Worm (Caenorhabditis elegans): ENCODE measurements around the gene dgn-3.
"Not testable (repeated sequence)": the region's sequence is repeated elsewhere in the genome, so short reads cannot be mapped to it uniquely, and the experiment has no call there.

The dgn-3 gene

ce11 chrX:1729558-1729957 is at the start of gene dgn-3:
dgn-3 (plus strand) TSS chrX:1729858.
- no peak for TF ChIP-seq aly-2 (tag; optimal IDR thresholded peaks at IDR 0.05)
- no peak for TF ChIP-seq ceh-28 (tag; optimal IDR thresholded peaks at IDR 0.05)
- no peak for TF ChIP-seq egl-5 (tag; optimal IDR thresholded peaks at IDR 0.05)
- no peak for TF ChIP-seq nhr-77 (tag; optimal IDR thresholded peaks at IDR 0.05)
- no peak for TF ChIP-seq sea-2 (GFP tag; optimal IDR thresholded peaks at IDR 0.05)
- no peak for TF ChIP-seq zag-1 (tag; optimal IDR thresholded peaks at IDR 0.05)
- no peak for TF ChIP-seq nfya-1 (tag; optimal IDR thresholded peaks at IDR 0.05; ENCODE audit: insufficient read depth)
- TF ChIP-seq ama-1 (optimal IDR thresholded peaks at IDR 0.05) = no peak
- TF ChIP-seq ztf-11 (tag; optimal IDR thresholded peaks at IDR 0.05) = no peak
- no peak for TF ChIP-seq jun-1 (tag; optimal IDR thresholded peaks at IDR 0.05)
- TF ChIP-seq eor-1 (tag; optimal IDR thresholded peaks at IDR 0.05) = no peak
- TF ChIP-seq ceh-9 (tag; optimal IDR thresholded peaks at IDR 0.05) = no peak

ce11 chrX:1682558-1682957 is 47.1 kb upstream of the dgn-3 start, which contains the start of gene meg-4:
meg-4 (plus strand) TSS chrX:1682954.
- TF ChIP-seq elt-2 (tag; optimal IDR thresholded peaks at IDR 0.05) = no peak
- TF ChIP-seq lin-15B (tag; optimal IDR thresholded peaks at IDR 0.05) = no peak
- no peak for TF ChIP-seq nhr-67 (tag; optimal IDR thresholded peaks at IDR 0.05)
- no peak for TF ChIP-seq nhr-237 (tag; optimal IDR thresholded peaks at IDR 0.05)
- TF ChIP-seq lsy-12 (tag; optimal IDR thresholded peaks at IDR 0.05) = no peak
- TF ChIP-seq nhr-23 (tag; optimal IDR thresholded peaks at IDR 0.05) = no peak

DNA sequence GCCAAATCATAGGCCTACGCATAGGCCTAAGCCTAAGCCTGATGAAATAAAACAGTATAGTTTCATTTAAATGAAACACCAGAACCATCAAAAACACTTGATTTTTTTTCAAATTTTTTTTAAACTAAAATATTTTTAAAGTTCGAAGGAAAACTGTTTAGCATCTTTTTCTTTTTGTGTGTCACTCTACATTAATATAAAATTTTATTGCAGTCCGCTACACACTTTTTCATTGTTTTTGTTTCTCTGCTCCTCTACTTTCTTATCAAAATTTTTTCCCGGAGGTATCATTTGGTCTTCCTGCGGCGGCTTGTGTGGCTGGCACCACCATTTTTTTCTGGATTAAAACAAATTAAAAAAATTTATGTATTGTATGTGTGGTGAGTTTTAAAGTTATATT is 42.6 kb upstream of the dgn-3 start, which contains the start of gene C36C9.11:
Gene C36C9.11 (plus strand): TSS at position 301 of the 400 bp plus-strand sequence.
- not testable (repeated sequence) for TF ChIP-seq tbx-2, ceh-9, snpc-4 (tag; optimal IDR thresholded peaks at IDR 0.05)

DNA sequence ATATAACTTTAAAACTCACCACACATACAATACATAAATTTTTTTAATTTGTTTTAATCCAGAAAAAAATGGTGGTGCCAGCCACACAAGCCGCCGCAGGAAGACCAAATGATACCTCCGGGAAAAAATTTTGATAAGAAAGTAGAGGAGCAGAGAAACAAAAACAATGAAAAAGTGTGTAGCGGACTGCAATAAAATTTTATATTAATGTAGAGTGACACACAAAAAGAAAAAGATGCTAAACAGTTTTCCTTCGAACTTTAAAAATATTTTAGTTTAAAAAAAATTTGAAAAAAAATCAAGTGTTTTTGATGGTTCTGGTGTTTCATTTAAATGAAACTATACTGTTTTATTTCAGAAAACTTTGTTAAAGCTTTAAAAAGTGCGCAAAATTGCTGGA is 39.7 kb upstream of the dgn-3 start, which contains the start of gene C36C9.12:
Gene C36C9.12 (minus strand): TSS at position 101 of the 400 bp plus-strand sequence.
- not testable (repeated sequence) for TF ChIP-seq tbx-2 (tag; optimal IDR thresholded peaks at IDR 0.05); lsy-12 (tag; optimal IDR thresholded peaks at IDR 0.05); fkh-10 (GFP tag; optimal IDR thresholded peaks at IDR 0.05)

DNA sequence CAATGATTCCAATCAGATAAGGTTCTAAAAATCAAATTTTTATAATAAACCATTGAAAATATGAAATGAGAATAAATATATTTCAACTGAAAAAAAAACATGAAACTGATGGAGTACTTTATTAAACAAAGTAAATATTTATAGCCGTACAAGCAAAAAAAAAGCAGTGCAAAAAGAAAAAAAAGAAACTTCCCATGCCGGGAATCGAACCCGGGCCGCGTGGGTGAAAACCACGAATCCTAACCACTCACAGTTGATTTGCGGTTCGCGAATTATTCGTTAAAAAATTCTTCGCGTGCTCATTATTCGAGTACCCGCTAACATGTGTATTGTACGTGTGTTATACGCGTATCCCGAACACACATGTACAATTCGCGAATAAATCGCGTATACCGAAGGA is 38.8 kb upstream of the dgn-3 start, which contains the start of gene C36C9.6:
Gene C36C9.6 (minus strand): TSS at position 101 of the 400 bp plus-strand sequence.
- TF ChIP-seq nhr-237, nhr-11, ztf-4 (tag; optimal IDR thresholded peaks at IDR 0.05): not testable (repeated sequence)

DNA sequence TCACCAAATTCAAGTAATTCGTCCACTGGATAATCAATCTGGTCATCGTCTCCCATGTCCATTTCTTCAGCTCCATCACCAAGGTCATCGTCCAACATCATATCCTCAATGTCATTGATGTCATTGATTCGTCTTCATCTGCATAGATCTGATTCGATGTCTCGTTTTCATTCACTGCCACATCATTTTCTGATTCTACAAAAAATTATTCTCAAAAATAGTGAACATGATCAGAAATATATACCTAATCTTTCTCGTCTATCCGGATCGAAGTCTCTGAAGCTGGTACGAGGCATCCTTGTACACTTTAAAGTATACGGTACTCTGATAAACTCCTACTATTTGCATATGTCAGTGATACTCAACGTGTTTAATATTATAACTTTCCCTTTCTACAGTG is 32.8 kb upstream of the dgn-3 start, which contains the start of gene C36C9.4:
Gene C36C9.4 (minus strand): TSS at position 101 of the 400 bp plus-strand sequence.
- not testable (repeated sequence) for TF ChIP-seq pha-4, nhr-77, mdl-1 (tag; optimal IDR thresholded peaks at IDR 0.05)

- no peak for TF ChIP-seq pqm-1 (tag; optimal IDR thresholded peaks at IDR 0.05)
- TF ChIP-seq jun-1 (tag; optimal IDR thresholded peaks at IDR 0.05) = no peak
- no peak for TF ChIP-seq nfya-1 (tag; optimal IDR thresholded peaks at IDR 0.05; ENCODE audit: insufficient read depth)
- no peak for TF ChIP-seq fos-1 (tag; optimal IDR thresholded peaks at IDR 0.05)
- TF ChIP-seq lsy-12 (tag; optimal IDR thresholded peaks at IDR 0.05) = no peak
- no peak for TF ChIP-seq nhr-23 (tag; optimal IDR thresholded peaks at IDR 0.05)
These were observed 31.2 kb upstream of the dgn-3 start for ce11 chrX:1698476-1698875.

DNA sequence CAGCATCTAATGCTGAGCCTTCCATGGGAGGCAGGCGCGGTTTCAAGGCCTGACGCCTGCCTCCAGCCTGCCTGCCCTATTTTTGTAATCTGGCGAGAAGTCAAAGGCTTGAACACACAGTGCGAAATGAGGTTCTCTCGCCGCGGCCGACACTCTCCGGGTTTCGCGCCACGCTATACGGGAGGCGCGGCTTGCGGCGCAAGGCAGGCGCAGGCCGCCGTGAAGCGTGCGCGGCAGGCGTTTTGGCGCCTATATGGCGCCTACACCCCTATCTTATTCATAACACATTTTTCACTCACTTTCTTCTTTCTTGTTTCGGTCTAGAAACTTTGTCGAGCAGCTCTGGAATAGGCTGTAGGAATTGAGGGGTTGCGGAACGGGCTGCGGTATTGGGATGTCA is 26.6 kb upstream of the dgn-3 start:
- no peak for TF ChIP-seq nhr-237 (tag; optimal IDR thresholded peaks at IDR 0.05)
- TF ChIP-seq nhr-77 (tag; optimal IDR thresholded peaks at IDR 0.05) = no peak
- TF ChIP-seq zag-1 (tag; optimal IDR thresholded peaks at IDR 0.05) = no peak
- TF ChIP-seq egl-27 (tag; optimal IDR thresholded peaks at IDR 0.05) = no peak
- TF ChIP-seq nhr-76 (tag; optimal IDR thresholded peaks at IDR 0.05) = no peak
- TF ChIP-seq elt-3 (tag; optimal IDR thresholded peaks at IDR 0.05) = no peak
